Worm (Caenorhabditis elegans) whole organism, young adult: ENCODE results near the gene T14G8.4.
A peak's percentile ranks its signal among the peaks of the same experiment; 100 is the strongest.

ENCODE experiments used
- B0019.2 ChIP-seq: fragments of 200-800 bp; sonication (Bioruptor generic); conservative IDR thresholded peaks from 2 replicates; pipeline ENCODE4 v1.3.6; 2022; ENCODE audit warnings: missing genetic modification reagents, missing genetic modification characterization, missing compliant biosample characterization
- F10E7.11 ChIP-seq: sonication (generic microtip); optimal IDR thresholded peaks from 2 replicates; lab custom pipeline; 2017; ENCODE audit warnings: mild to moderate bottlenecking, missing genetic modification characterization, moderate library complexity, missing compliant biosample characterization
- F23B12.7 ChIP-seq: sonication (generic microtip); optimal IDR thresholded peaks from 2 replicates; lab custom pipeline; 2017; ENCODE audit warnings: missing genetic modification characterization, mild to moderate bottlenecking, missing compliant biosample characterization, antibody characterized with exemption, moderate library complexity; ENCODE audit not compliant: insufficient read depth
- F37B4.10 ChIP-seq: fragments of 200-800 bp; sonication (Bioruptor generic); IDR thresholded peaks from 2 replicates; pipeline ENCODE4 v1.3.6; 2022; ENCODE audit warnings: missing genetic modification characterization, missing compliant biosample characterization
- F52B5.7 ChIP-seq: sonication (generic microtip); optimal IDR thresholded peaks from 2 replicates; lab custom pipeline; 2016; ENCODE audit warnings: mild to moderate bottlenecking, missing genetic modification characterization, missing compliant biosample characterization
- F55B11.4 ChIP-seq: sonication (generic microtip); optimal IDR thresholded peaks from 2 replicates; lab custom pipeline; 2016; ENCODE audit warnings: missing compliant biosample characterization, missing genetic modification characterization, borderline replicate concordance; ENCODE audit not compliant: insufficient read depth
- F57C9.4 ChIP-seq: sonication (generic microtip); optimal IDR thresholded peaks from 2 replicates; lab custom pipeline; 2017; ENCODE audit warnings: mild to moderate bottlenecking, missing genetic modification characterization, missing compliant biosample characterization
- K11D2.4 ChIP-seq: fragments of 200-800 bp; sonication (Bioruptor generic); IDR thresholded peaks from 2 replicates; pipeline ENCODE4 v1.3.6; 2022; ENCODE audit warnings: missing genetic modification reagents, missing genetic modification characterization, missing compliant biosample characterization
- Y56A3A.18 ChIP-seq: fragments of 200-800 bp; sonication (Bioruptor generic); IDR thresholded peaks from 2 replicates; pipeline ENCODE4 v1.3.6; 2022; ENCODE audit warnings: missing genetic modification reagents, missing genetic modification characterization, missing compliant biosample characterization
- Y67H2A.10 ChIP-seq: fragments of 200-800 bp; sonication (Bioruptor generic); conservative IDR thresholded peaks from 2 replicates; pipeline ENCODE4 v1.3.6; 2022; ENCODE audit warnings: missing genetic modification reagents, missing genetic modification characterization, missing compliant biosample characterization
- atf-7 ChIP-seq: sonication (generic microtip); optimal IDR thresholded peaks from 2 replicates; lab custom pipeline; 2017; ENCODE audit warnings: mild to moderate bottlenecking, missing genetic modification characterization, missing compliant biosample characterization
- cebp-2 ChIP-seq: fragments of 200-800 bp; sonication (Bioruptor generic); IDR thresholded peaks from 2 replicates; pipeline ENCODE4 v1.3.6; 2022; ENCODE audit warnings: missing genetic modification characterization, missing compliant biosample characterization
- ceh-27 ChIP-seq: fragments of 200-800 bp; sonication (Bioruptor generic); optimal IDR thresholded peaks from 2 replicates; lab custom pipeline; 2018; ENCODE audit warnings: mild to moderate bottlenecking, missing genetic modification characterization, moderate library complexity, missing compliant biosample characterization
- ceh-79 ChIP-seq: sonication (generic microtip); optimal IDR thresholded peaks from 2 replicates; lab custom pipeline; 2017; ENCODE audit warnings: mild to moderate bottlenecking, missing genetic modification characterization, missing compliant biosample characterization
- ceh-91 ChIP-seq: fragments of 200-800 bp; sonication (Bioruptor generic); IDR thresholded peaks from 2 replicates; pipeline ENCODE4 v1.3.6; 2022; ENCODE audit warnings: missing genetic modification reagents, missing genetic modification characterization, missing compliant biosample characterization
- chd-7 ChIP-seq: sonication (generic microtip); optimal IDR thresholded peaks from 2 replicates; lab custom pipeline; 2016; ENCODE audit warnings: mild to moderate bottlenecking, missing genetic modification characterization, moderate library complexity, missing compliant biosample characterization
- dpff-1 ChIP-seq: sonication (generic microtip); optimal IDR thresholded peaks from 2 replicates; lab custom pipeline; 2017; ENCODE audit warnings: mild to moderate bottlenecking, missing genetic modification characterization, missing compliant biosample characterization
- egl-18 ChIP-seq: fragments of 200-800 bp; sonication (Bioruptor generic); IDR thresholded peaks from 2 replicates; pipeline ENCODE4 v1.3.6; 2022; ENCODE audit warnings: missing genetic modification reagents, missing genetic modification characterization, missing compliant biosample characterization
- egrh-3 ChIP-seq: fragments of 200-800 bp; sonication (Bioruptor generic); IDR thresholded peaks from 2 replicates; pipeline ENCODE4 v1.3.6; 2022; ENCODE audit warnings: missing genetic modification reagents, missing genetic modification characterization, missing compliant biosample characterization
- fkh-3 ChIP-seq: sonication (generic microtip); optimal IDR thresholded peaks from 2 replicates; lab custom pipeline; 2016; ENCODE audit warnings: mild to moderate bottlenecking, missing genetic modification characterization, missing compliant biosample characterization
- hlh-26 ChIP-seq: fragments of 200-800 bp; sonication (Bioruptor generic); conservative IDR thresholded peaks from 2 replicates; pipeline ENCODE4 v1.3.6; 2022; ENCODE audit warnings: missing genetic modification reagents, missing genetic modification characterization, missing compliant biosample characterization
- hmg-1.2 ChIP-seq: fragments of 200-800 bp; sonication (Bioruptor generic); IDR thresholded peaks from 2 replicates; pipeline ENCODE4 v1.3.6; 2022; ENCODE audit warnings: missing genetic modification reagents, missing genetic modification characterization, missing compliant biosample characterization
- hmg-20 ChIP-seq: fragments of 200-800 bp; sonication (Bioruptor generic); IDR thresholded peaks from 2 replicates; pipeline ENCODE4 v1.3.6; 2022; ENCODE audit warnings: missing genetic modification reagents, missing genetic modification characterization, missing compliant biosample characterization
- hrde-1 ChIP-seq: sonication (generic microtip); optimal IDR thresholded peaks from 2 replicates; lab custom pipeline; 2016; ENCODE audit warnings: missing genetic modification characterization, mild to moderate bottlenecking, missing compliant biosample characterization, moderate library complexity, missing genotype, missing genetic modification reagents, borderline replicate concordance
- let-526 ChIP-seq: fragments of 200-800 bp; sonication (Bioruptor generic); IDR thresholded peaks from 2 replicates; pipeline ENCODE4 v1.3.6; 2022; ENCODE audit warnings: missing genetic modification reagents, missing genetic modification characterization, missing compliant biosample characterization
- lin-35 ChIP-seq, 3 experiments: fragments of 150-350 bp in 2 of 3; sonication (generic microtip) in 1 of 3; optimal IDR thresholded peaks; 2 replicates each; lab custom pipeline; 2014 to 2018; ENCODE audit warnings: missing biosample characterization in 3 of 3, missing genetic modification characterization in 3 of 3, missing genetic modification reagents in 3 of 3
- lin-40 ChIP-seq: sonication (generic microtip); optimal IDR thresholded peaks from 2 replicates; lab custom pipeline; 2016; ENCODE audit warnings: missing genetic modification characterization, mild to moderate bottlenecking, missing compliant biosample characterization, missing genotype, missing genetic modification reagents
- lin-54 ChIP-seq: fragments of 200-800 bp; sonication (Bioruptor generic); optimal IDR thresholded peaks from 2 replicates; lab custom pipeline; 2018; ENCODE audit warnings: mild to moderate bottlenecking, missing genetic modification characterization, missing compliant biosample characterization
- lir-1 ChIP-seq: fragments of 200-800 bp; sonication (Bioruptor generic); conservative IDR thresholded peaks from 2 replicates; pipeline ENCODE4 v1.3.6; 2022; ENCODE audit warnings: missing genetic modification reagents, missing genetic modification characterization, missing compliant biosample characterization
- lsl-1 ChIP-seq: fragments of 200-800 bp; sonication (Bioruptor generic); optimal IDR thresholded peaks from 2 replicates; lab custom pipeline; 2018; ENCODE audit warnings: mild to moderate bottlenecking, missing genetic modification characterization, moderate library complexity, missing compliant biosample characterization
- lsy-27 ChIP-seq: sonication (generic microtip); optimal IDR thresholded peaks from 2 replicates; lab custom pipeline; 2017; ENCODE audit warnings: missing genetic modification characterization, mild to moderate bottlenecking, missing compliant biosample characterization, antibody characterized with exemption, missing genotype, borderline replicate concordance; ENCODE audit not compliant: insufficient read depth
- madf-3 ChIP-seq: fragments of 200-800 bp; sonication (Bioruptor generic); IDR thresholded peaks from 2 replicates; pipeline ENCODE4 v1.3.6; 2022; ENCODE audit warnings: missing genetic modification reagents, missing genetic modification characterization, missing compliant biosample characterization
- mcd-1 ChIP-seq: fragments of 200-800 bp; sonication (Bioruptor generic); IDR thresholded peaks from 2 replicates; pipeline ENCODE4 v1.3.6; 2022; ENCODE audit warnings: missing genetic modification reagents, missing genetic modification characterization, missing compliant biosample characterization
- nhr-120 ChIP-seq: fragments of 200-800 bp; sonication (Bioruptor generic); IDR thresholded peaks from 2 replicates; pipeline ENCODE4 v1.3.6; 2022; ENCODE audit warnings: missing genetic modification characterization, missing compliant biosample characterization
- nhr-179 ChIP-seq: sonication (generic microtip); optimal IDR thresholded peaks from 2 replicates; lab custom pipeline; 2016; ENCODE audit warnings: mild to moderate bottlenecking, missing genetic modification characterization, missing compliant biosample characterization
- nhr-27 ChIP-seq: fragments of 200-800 bp; sonication (Bioruptor generic); optimal IDR thresholded peaks from 2 replicates; lab custom pipeline; 2018; ENCODE audit warnings: mild to moderate bottlenecking, missing genetic modification characterization, moderate library complexity, missing compliant biosample characterization
- nhr-80 ChIP-seq: sonication (generic microtip); optimal IDR thresholded peaks from 2 replicates; lab custom pipeline; 2016; ENCODE audit warnings: missing genetic modification characterization, missing compliant biosample characterization
- nhr-90 ChIP-seq: sonication (generic microtip); optimal IDR thresholded peaks from 2 replicates; lab custom pipeline; 2016; ENCODE audit warnings: missing genotype, mild to moderate bottlenecking, missing genetic modification characterization, missing compliant biosample characterization
- snpc-1.1 ChIP-seq: sonication (generic microtip); optimal IDR thresholded peaks from 2 replicates; lab custom pipeline; 2017; ENCODE audit warnings: missing genetic modification characterization, mild to moderate bottlenecking, missing compliant biosample characterization, antibody characterized with exemption, moderate library complexity, missing genotype, missing genetic modification reagents; ENCODE audit not compliant: insufficient read depth
- sptf-2 ChIP-seq: fragments of 200-800 bp; sonication (Bioruptor generic); optimal IDR thresholded peaks from 2 replicates; lab custom pipeline; 2018; ENCODE audit warnings: mild to moderate bottlenecking, missing genetic modification characterization, missing compliant biosample characterization
- tlf-1 ChIP-seq: fragments of 200-800 bp; sonication (Bioruptor generic); optimal IDR thresholded peaks from 2 replicates; lab custom pipeline; 2018; ENCODE audit warnings: mild to moderate bottlenecking, missing genetic modification characterization, missing compliant biosample characterization
- unc-130 ChIP-seq: sonication (generic microtip); optimal IDR thresholded peaks from 2 replicates; lab custom pipeline; 2016; ENCODE audit warnings: missing genetic modification reagents, missing genetic modification characterization, missing compliant biosample characterization
- xnd-1 ChIP-seq: sonication (generic microtip); optimal IDR thresholded peaks from 2 replicates; lab custom pipeline; 2016; ENCODE audit warnings: missing genotype, missing genetic modification reagents, missing genetic modification characterization, missing compliant biosample characterization
- zim-3 ChIP-seq: sonication (generic microtip); optimal IDR thresholded peaks from 2 replicates; lab custom pipeline; 2017; ENCODE audit warnings: mild to moderate bottlenecking, missing genetic modification characterization, moderate library complexity, missing compliant biosample characterization
- ztf-22 ChIP-seq: fragments of 200-800 bp; sonication (Bioruptor generic); optimal IDR thresholded peaks from 2 replicates; lab custom pipeline; 2018; ENCODE audit warnings: mild to moderate bottlenecking, missing genetic modification characterization, moderate library complexity, missing compliant biosample characterization

T14G8.4 gene

DNA sequence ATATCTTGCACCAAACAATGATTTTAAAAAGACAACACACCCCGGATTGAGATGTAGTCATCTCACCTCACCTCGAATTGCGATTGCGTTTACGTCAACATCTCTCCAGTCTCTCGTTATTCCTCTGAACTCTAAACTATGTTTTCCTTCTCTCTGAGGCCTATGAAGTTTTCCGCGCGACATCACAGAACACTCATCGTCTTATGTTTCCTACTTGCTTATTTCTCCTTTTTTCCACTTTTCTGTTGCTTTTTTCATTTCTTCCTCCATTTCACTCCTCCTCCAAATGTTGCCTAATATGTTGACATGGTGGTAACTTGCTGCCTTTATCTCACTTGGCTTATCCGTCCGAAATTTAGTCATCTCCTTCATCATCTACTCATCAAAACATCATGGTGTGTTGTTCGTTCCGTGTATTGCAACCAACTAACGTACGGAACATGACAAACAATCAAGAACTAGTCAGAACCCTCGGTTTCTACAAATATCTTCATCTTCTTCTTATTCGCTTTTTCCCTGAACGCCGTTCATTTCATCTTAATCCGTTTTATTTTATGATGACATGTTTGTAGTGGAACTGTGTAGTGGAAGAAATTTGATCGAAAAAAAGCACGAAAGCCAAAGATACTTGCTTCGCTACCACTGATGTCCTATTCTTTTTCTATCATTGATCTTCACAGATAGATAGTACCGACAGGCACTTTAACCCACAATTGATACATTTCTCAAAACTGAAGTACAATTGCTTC lies 35.6 kb upstream of the T14G8.4 start:
- TF ChIP-seq F55B11.4 (no peak), fkh-3 (tag; lab: Kevin White, UChicago) (no peak), snpc-1.1 (no peak), K11D2.4 (GFP tag; lab: Robert Waterston, UW) (no peak), atf-7 (tag; lab: Kevin White, UChicago) (no peak), Y56A3A.18 (GFP tag; lab: Robert Waterston, UW) (no peak), F57C9.4 (tag; lab: Kevin White, UChicago) (no peak), xnd-1 (no peak), egl-18 (no peak), F10E7.11 (tag; lab: Kevin White, UChicago) (no peak), hmg-20 (GFP tag; lab: Robert Waterston, UW) (no peak), lin-54 (no peak), B0019.2 (GFP tag; lab: Robert Waterston, UW) (no peak), ztf-22 (no peak), sptf-2 (no peak)

DNA sequence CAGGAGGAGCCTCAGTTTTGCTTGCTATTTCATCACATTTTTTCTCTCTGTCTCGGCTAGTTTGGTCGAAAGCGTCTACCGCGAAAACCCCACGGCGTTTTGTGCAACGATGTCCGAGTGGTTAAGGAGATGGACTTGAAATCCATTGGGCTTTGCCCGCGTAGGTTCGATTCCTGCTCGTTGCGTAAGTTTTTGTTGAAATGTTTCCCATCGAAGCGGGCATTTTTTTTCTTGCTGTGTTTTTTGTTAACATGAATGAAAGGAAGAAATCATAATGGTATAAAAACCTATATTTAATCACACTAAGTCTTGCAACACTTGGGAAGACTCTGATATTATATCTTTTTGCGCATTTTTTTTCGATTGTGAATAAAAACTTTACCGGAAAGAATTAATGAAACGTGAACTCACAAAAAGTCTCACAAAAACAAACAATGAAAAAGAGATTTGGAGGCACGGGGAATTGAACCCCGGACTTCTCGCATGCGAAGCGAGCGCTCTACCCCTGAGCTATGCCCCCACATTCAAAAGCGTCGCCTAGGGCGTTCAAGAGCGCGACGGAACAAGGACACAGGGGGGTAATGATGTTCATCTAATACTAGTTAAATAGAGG lies 26.2 kb upstream of the T14G8.4 start:
- TF ChIP-seq dpff-1 (tag; lab: Kevin White, UChicago) (peak; percentile 81), nhr-179 (tag; lab: Kevin White, UChicago) (no peak), nhr-90 (peak; percentile 70), hlh-26 (no peak), zim-3 (tag; lab: Kevin White, UChicago) (peak; percentile 14), chd-7 (tag; lab: Kevin White, UChicago) (peak; percentile 38), F52B5.7 (tag; lab: Kevin White, UChicago) (no peak), F37B4.10 (0 out of 2 replicates have a peak, but pooled peaks have one; percentile 57), lir-1 (GFP tag; lab: Robert Waterston, UW) (peak; percentile 62), tlf-1 (GFP tag; lab: Kevin White, UChicago) (no peak), cebp-2 (peak; percentile 89; the same call in 1 of the 2 replicates), egrh-3 (GFP tag; lab: Robert Waterston, UW) (no peak), nhr-80 (peak; percentile 47), F23B12.7 (peak; percentile 55), hmg-1.2 (peak; percentile 76), nhr-120 (peak; percentile 64; the same call in 1 of the 2 replicates), let-526 (GFP tag; lab: Robert Waterston, UW) (peak; percentile 58; the same call in 1 of the 2 replicates), mcd-1 (no peak; the same call in 1 of the 2 replicates), unc-130 (peak; percentile 15), lin-40 (peak; percentile 82), ceh-27 (no peak), ceh-79 (tag; lab: Kevin White, UChicago) (peak; percentile 58), madf-3 (GFP tag; lab: Robert Waterston, UW) (0 out of 2 replicates have a peak, but pooled peaks have one; percentile 59), hrde-1 (tag; lab: Kevin White, UChicago) (peak; percentile 38), lsy-27 (tag; lab: Kevin White, UChicago) (peak; percentile 5), ztf-22 (no peak), lsl-1 (GFP tag; lab: Kevin White, UChicago) (no peak), Y67H2A.10 (peak; percentile 55; the same call in 1 of the 2 replicates), hmg-20 (GFP tag; lab: Robert Waterston, UW) (peak; percentile 38; the same call in 1 of the 2 replicates), nhr-27 (tag; lab: Kevin White, UChicago) (no peak), ceh-91 (GFP tag; lab: Robert Waterston, UW) (no peak), lin-35 (GFP tag; optimal IDR thresholded peaks at IDR 0.05; lab: Kevin White, UChicago) (peak in 1 of 3 experiments; percentile 71)
